Fruit fly (Drosophila melanogaster): ENCODE data around the gene Got2.

- TF ChIP-seq CG8478 (optimal IDR thresholded peaks at IDR 0.05) (no peak), psq (optimal IDR thresholded peaks at IDR 0.05) (no peak), pan (optimal IDR thresholded peaks at IDR 0.05) (no peak), usp (GFP tag; optimal IDR thresholded peaks at IDR 0.05) (no peak), EcR (GFP tag; optimal IDR thresholded peaks at IDR 0.05) (no peak), Dll (optimal IDR thresholded peaks at IDR 0.05) (no peak)
Measured at dm6 chr2L:1979196-1979818, 8.3 kb downstream of the Got2 start.
